Fruit fly (Drosophila melanogaster) whole organism, prepupa: Measurements from ENCODE around the gene Cbl.

Experiments used
- Blimp-1 ChIP-seq: fragments of 200-800 bp; sonication (Bioruptor generic); optimal IDR thresholded peaks from 3 replicates; lab custom pipeline; 2017; ENCODE audit warnings: missing biosample characterization, missing genetic modification characterization, mild to moderate bottlenecking, moderate library complexity, missing genetic modification reagents
- CG10631 ChIP-seq: fragments of 200-800 bp; sonication (Bioruptor generic); optimal IDR thresholded peaks from 2 replicates; lab custom pipeline; 2016; ENCODE audit warnings: missing biosample characterization, missing genetic modification characterization
- CG11294 ChIP-seq: fragments of 200-800 bp; sonication (Bioruptor generic); IDR thresholded peaks from 2 replicates; pipeline ENCODE4 v1.3.6; 2022; ENCODE audit warnings: missing biosample characterization, missing genetic modification characterization
- CG11902 ChIP-seq: fragments of 200-800 bp; sonication (Bioruptor generic); optimal IDR thresholded peaks from 3 replicates; lab custom pipeline; 2016; ENCODE audit warnings: missing biosample characterization, missing genetic modification characterization
- CG15336 ChIP-seq: fragments of 200-800 bp; sonication (Bioruptor generic); IDR thresholded peaks from 2 replicates; pipeline ENCODE4 v1.3.6; 2022; ENCODE audit warnings: missing biosample characterization, missing genetic modification characterization
- CG16779 ChIP-seq: fragments of 200-800 bp; sonication (Bioruptor generic); optimal IDR thresholded peaks from 3 replicates; lab custom pipeline; 2017; ENCODE audit warnings: missing biosample characterization, mild to moderate bottlenecking, missing genetic modification characterization
- CG3032 ChIP-seq: fragments of 200-800 bp; optimal IDR thresholded peaks from 2 replicates; lab custom pipeline; 2019; ENCODE audit warnings: missing biosample characterization, mild to moderate bottlenecking, missing genetic modification characterization, moderate library complexity
- CG31627 ChIP-seq: fragments of 200-800 bp; sonication (Bioruptor generic); optimal IDR thresholded peaks from 3 replicates; lab custom pipeline; 2016; ENCODE audit warnings: missing biosample characterization, missing genetic modification characterization
- CG32006 ChIP-seq: fragments of 200-800 bp; sonication (Bioruptor generic); optimal IDR thresholded peaks from 3 replicates; lab custom pipeline; 2017; ENCODE audit warnings: missing biosample characterization, mild to moderate bottlenecking, missing genetic modification characterization
- CG34406 ChIP-seq: fragments of 200-800 bp; sonication (Bioruptor generic); optimal IDR thresholded peaks from 3 replicates; lab custom pipeline; 2016; ENCODE audit warnings: missing biosample characterization, missing genetic modification characterization
- CG6808 ChIP-seq: fragments of 200-800 bp; sonication (Bioruptor generic); optimal IDR thresholded peaks from 3 replicates; lab custom pipeline; 2017; ENCODE audit warnings: missing biosample characterization, missing genetic modification characterization, mild to moderate bottlenecking, moderate library complexity, missing genetic modification reagents
- CG6854 ChIP-seq: fragments of 200-800 bp; sonication (Bioruptor generic); optimal IDR thresholded peaks from 2 replicates; lab custom pipeline; 2017; ENCODE audit warnings: missing biosample characterization, mild to moderate bottlenecking, missing genetic modification characterization
- CG8119 ChIP-seq: fragments of 200-800 bp; sonication (Bioruptor generic); IDR thresholded peaks from 3 replicates; pipeline ENCODE4 v1.3.6; 2022; ENCODE audit warnings: missing biosample characterization, missing genetic modification characterization
- CG8319 ChIP-seq: fragments of 200-800 bp; sonication (Bioruptor generic); optimal IDR thresholded peaks from 3 replicates; lab custom pipeline; 2016; ENCODE audit warnings: missing biosample characterization, missing genetic modification characterization
- CG8632 ChIP-seq: fragments of 200-800 bp; sonication (Bioruptor generic); optimal IDR thresholded peaks from 3 replicates; lab custom pipeline; 2016; ENCODE audit warnings: missing biosample characterization, missing genetic modification characterization
- CG9139 ChIP-seq: fragments of 200-800 bp; sonication (Bioruptor generic); optimal IDR thresholded peaks from 3 replicates; lab custom pipeline; 2017; ENCODE audit warnings: missing biosample characterization, mild to moderate bottlenecking, missing genetic modification characterization
- Eip75B ChIP-seq: fragments of 200-800 bp; sonication (Bioruptor generic); optimal IDR thresholded peaks from 3 replicates; lab custom pipeline; 2016; ENCODE audit warnings: missing biosample characterization, missing genetic modification characterization
- Eip78C ChIP-seq: fragments of 200-800 bp; sonication (Bioruptor generic); peaks from one replicate; lab custom pipeline; 2016; ENCODE audit warnings: missing biosample characterization, missing genetic modification characterization
- Eip93F ChIP-seq: fragments of 200-800 bp; sonication (Bioruptor generic); optimal IDR thresholded peaks from 2 replicates; lab custom pipeline; 2016; ENCODE audit warnings: missing biosample characterization, mild to moderate bottlenecking, missing genetic modification characterization
- Ets21C ChIP-seq: fragments of 200-800 bp; sonication (Bioruptor generic); optimal IDR thresholded peaks from 3 replicates; lab custom pipeline; 2016; ENCODE audit warnings: missing biosample characterization, missing genetic modification characterization
- Gug ChIP-seq: fragments of 200-800 bp; sonication (Bioruptor generic); IDR thresholded peaks from 2 replicates; pipeline ENCODE4 v1.3.6; 2022; ENCODE audit warnings: missing biosample characterization, missing genetic modification characterization
- Hr39 ChIP-seq: fragments of 200-800 bp; sonication (Bioruptor generic); optimal IDR thresholded peaks from 2 replicates; lab custom pipeline; 2016; ENCODE audit warnings: missing biosample characterization, missing genetic modification characterization
- Hr4 ChIP-seq: fragments of 200-800 bp; sonication (Bioruptor generic); optimal IDR thresholded peaks from 3 replicates; lab custom pipeline; 2016; ENCODE audit warnings: missing biosample characterization, missing genetic modification characterization
- Lpt ChIP-seq: fragments of 200-800 bp; sonication (Bioruptor generic); optimal IDR thresholded peaks from 3 replicates; lab custom pipeline; 2016; ENCODE audit warnings: missing biosample characterization, missing genetic modification characterization
- OdsH ChIP-seq: fragments of 200-800 bp; sonication (Bioruptor generic); optimal IDR thresholded peaks from 3 replicates; lab custom pipeline; 2016; ENCODE audit warnings: missing biosample characterization, missing genetic modification characterization
- Sox15 ChIP-seq: fragments of 200-800 bp; sonication (Bioruptor generic); optimal IDR thresholded peaks from 3 replicates; lab custom pipeline; 2016; ENCODE audit warnings: missing biosample characterization, missing genetic modification characterization
- achi ChIP-seq: fragments of 200-800 bp; sonication (Bioruptor generic); optimal IDR thresholded peaks from 3 replicates; lab custom pipeline; 2016; ENCODE audit warnings: missing biosample characterization, missing genetic modification characterization
- dac ChIP-seq: fragments of 200-800 bp; sonication (Bioruptor generic); optimal IDR thresholded peaks from 2 replicates; lab custom pipeline; 2017; ENCODE audit warnings: missing biosample characterization, mild to moderate bottlenecking, missing genetic modification characterization
- eg ChIP-seq: fragments of 200-800 bp; sonication (Bioruptor generic); IDR thresholded peaks from 3 replicates; pipeline ENCODE4 v1.3.6; 2022; ENCODE audit warnings: missing biosample characterization, missing genetic modification characterization
- esn ChIP-seq: fragments of 200-800 bp; sonication (Bioruptor generic); optimal IDR thresholded peaks from 2 replicates; lab custom pipeline; 2016; ENCODE audit warnings: missing biosample characterization, mild to moderate bottlenecking, missing genetic modification characterization, moderate library complexity
- fd59A ChIP-seq: fragments of 200-800 bp; sonication (Bioruptor generic); optimal IDR thresholded peaks from 2 replicates; lab custom pipeline; 2017; ENCODE audit warnings: missing biosample characterization, mild to moderate bottlenecking, missing genetic modification characterization, missing genetic modification reagents
- fkh ChIP-seq: fragments of 200-800 bp; sonication (Bioruptor generic); optimal IDR thresholded peaks from 3 replicates; lab custom pipeline; 2017; ENCODE audit warnings: missing biosample characterization, mild to moderate bottlenecking, missing genetic modification characterization, moderate library complexity
- lz ChIP-seq: fragments of 200-800 bp; sonication (Bioruptor generic); optimal IDR thresholded peaks from 3 replicates; lab custom pipeline; 2016; ENCODE audit warnings: missing biosample characterization, missing genetic modification characterization
- salr ChIP-seq, 2 experiments: fragments of 200-800 bp; sonication (Bioruptor generic); optimal IDR thresholded peaks; 3 replicates each; lab custom pipeline; 2016 to 2018; ENCODE audit warnings: missing biosample characterization in 2 of 2, missing genetic modification characterization in 2 of 2, mild to moderate bottlenecking in 1 of 2
- spab ChIP-seq: fragments of 200-800 bp; sonication (Bioruptor generic); optimal IDR thresholded peaks from 2 replicates; lab custom pipeline; 2017; ENCODE audit warnings: missing biosample characterization, mild to moderate bottlenecking, missing genetic modification characterization, missing genetic modification reagents
- ss ChIP-seq, 2 experiments: fragments of 200-800 bp; sonication (Bioruptor generic); optimal IDR thresholded peaks; 2 replicates in 1 of 2; 3 replicates in 1 of 2; lab custom pipeline; 2017 to 2018; ENCODE audit warnings: mild to moderate bottlenecking in 2 of 2, missing biosample characterization in 2 of 2, missing genetic modification characterization in 2 of 2, moderate library complexity in 1 of 2
- svp ChIP-seq: fragments of 200-800 bp; sonication (Bioruptor generic); peaks from one replicate; lab custom pipeline; 2016; ENCODE audit warnings: missing biosample characterization, missing genetic modification characterization
- topi ChIP-seq: fragments of 200-800 bp; sonication (Bioruptor generic); optimal IDR thresholded peaks from 3 replicates; lab custom pipeline; 2016; ENCODE audit warnings: missing biosample characterization, missing genetic modification characterization
- vri ChIP-seq: fragments of 200-800 bp; sonication (Bioruptor generic); optimal IDR thresholded peaks from 3 replicates; lab custom pipeline; 2016; ENCODE audit warnings: missing biosample characterization, mild to moderate bottlenecking, missing genetic modification characterization

The Cbl gene

DNA sequence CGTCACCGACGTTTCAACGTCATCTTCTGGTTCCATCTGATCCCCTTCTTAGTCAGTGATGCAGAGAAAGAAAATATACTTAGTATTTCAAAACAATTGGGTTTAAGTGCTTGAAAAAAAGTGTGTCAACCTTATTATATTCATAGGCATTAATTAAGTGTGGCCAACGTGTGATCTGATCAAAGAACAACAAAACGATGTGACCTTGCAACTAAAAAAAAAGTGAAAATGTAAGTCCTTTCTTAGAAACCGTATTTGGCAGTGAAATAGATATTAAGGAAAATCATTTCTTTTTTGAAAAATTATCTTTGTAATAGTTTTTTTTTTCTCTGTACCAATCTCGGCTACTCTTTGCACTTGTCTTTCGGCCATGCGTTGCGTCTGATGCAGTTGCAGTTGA is 39.7 kb upstream of the Cbl start (continued):
- peak; percentile 73 for TF ChIP-seq CG16779 (tag; lab: Kevin White, UChicago)
- TF ChIP-seq svp (GFP tag; lab: Kevin White, UChicago), result peak; percentile 89
- TF ChIP-seq Ets21C, result peak; percentile 47
- peak; percentile 16; the same call in 1 of the 2 replicates for TF ChIP-seq CG11294 (GFP tag; lab: Robert Waterston, UW)
- peak; percentile 94 for TF ChIP-seq CG32006 (GFP tag; lab: Kevin White, UChicago)
- peak; percentile 97 for TF ChIP-seq Eip78C (GFP tag; lab: Kevin White, UChicago)
- TF ChIP-seq Hr39 (GFP tag; lab: Kevin White, UChicago), result peak; percentile 81
- peak in 1 of 2 experiments; percentile 83 for TF ChIP-seq ss (GFP tag; optimal IDR thresholded peaks at IDR 0.05; lab: Kevin White, UChicago)
- peak; percentile 60 for TF ChIP-seq lz (GFP tag; lab: Kevin White, UChicago)
- peak; percentile 48 for TF ChIP-seq Blimp-1 (GFP tag; lab: Kevin White, UChicago)
- TF ChIP-seq CG10631, result peak; percentile 83
- peak; percentile 78 for TF ChIP-seq fd59A (GFP tag; lab: Kevin White, UChicago)
- peak; percentile 85 for TF ChIP-seq CG6808
- peak; percentile 70 for TF ChIP-seq Lpt
- no peak for TF ChIP-seq Eip93F (GFP tag; lab: Kevin White, UChicago)
- peak; percentile 86 for TF ChIP-seq OdsH (GFP tag; lab: Kevin White, UChicago)
- peak; percentile 81 for TF ChIP-seq CG11902 (GFP tag; lab: Kevin White, UChicago)
- TF ChIP-seq topi (GFP tag; lab: Kevin White, UChicago), result peak; percentile 84
- TF ChIP-seq Eip75B (GFP tag; lab: Kevin White, UChicago), result peak; percentile 88
- peak; percentile 60 for TF ChIP-seq eg (GFP tag; lab: Robert Waterston, UW)
- TF ChIP-seq CG3032, result peak; percentile 79
- TF ChIP-seq CG8632 (GFP tag; lab: Kevin White, UChicago), result peak; percentile 83
- TF ChIP-seq spab (GFP tag; lab: Kevin White, UChicago), result peak; percentile 74
- peak; percentile 54 for TF ChIP-seq dac (GFP tag; lab: Kevin White, UChicago)
- TF ChIP-seq achi, result peak; percentile 86
- peak; percentile 68 for TF ChIP-seq CG31627 (GFP tag; lab: Kevin White, UChicago)
- peak; percentile 62 for TF ChIP-seq Gug (GFP tag; lab: Robert Waterston, UW)
- TF ChIP-seq CG15336, result peak; percentile 85
- TF ChIP-seq CG9139 (GFP tag; lab: Kevin White, UChicago), result peak; percentile 56
- no peak for TF ChIP-seq fkh (GFP tag; lab: Kevin White, UChicago)
- peak; percentile 69 for TF ChIP-seq CG8319 (GFP tag; lab: Kevin White, UChicago)
- peak; percentile 82 for TF ChIP-seq CG8119
- peak; percentile 78 for TF ChIP-seq Sox15 (GFP tag; lab: Kevin White, UChicago)
- peak; percentile 28 for TF ChIP-seq CG6854
- peak; percentile 81 for TF ChIP-seq Hr4 (GFP tag; lab: Kevin White, UChicago)
- peak; percentile 83 for TF ChIP-seq CG34406 (GFP tag; lab: Kevin White, UChicago)

DNA sequence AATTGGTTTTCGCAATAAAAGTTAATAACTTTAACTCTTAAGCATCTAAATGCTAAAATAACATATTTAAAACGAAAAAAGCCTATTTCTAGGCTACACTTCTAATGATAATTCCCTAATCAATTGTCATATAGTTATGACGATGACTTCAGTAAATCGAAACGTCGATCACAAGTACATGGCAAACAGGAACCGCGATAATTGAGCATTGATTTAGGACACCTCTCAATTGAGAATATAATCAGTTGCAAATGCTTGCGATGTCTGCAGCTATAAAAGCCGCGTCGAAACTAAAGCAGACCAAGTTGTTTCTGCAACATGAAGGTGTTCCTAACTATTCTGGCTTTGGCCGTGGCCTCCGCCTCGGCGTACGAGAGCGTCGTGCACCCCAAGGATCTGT is 33.5 kb upstream of the Cbl start, which contains the start of gene Jon66Ci:
Gene Jon66Ci (plus strand): TSS at position 301 of the 400 bp plus-strand sequence.
- TF ChIP-seq vri (GFP tag; lab: Kevin White, UChicago) (no peak), salr (GFP tag; optimal IDR thresholded peaks at IDR 0.05; lab: Kevin White, UChicago) (no peak), CG6854 (no peak)

DNA sequence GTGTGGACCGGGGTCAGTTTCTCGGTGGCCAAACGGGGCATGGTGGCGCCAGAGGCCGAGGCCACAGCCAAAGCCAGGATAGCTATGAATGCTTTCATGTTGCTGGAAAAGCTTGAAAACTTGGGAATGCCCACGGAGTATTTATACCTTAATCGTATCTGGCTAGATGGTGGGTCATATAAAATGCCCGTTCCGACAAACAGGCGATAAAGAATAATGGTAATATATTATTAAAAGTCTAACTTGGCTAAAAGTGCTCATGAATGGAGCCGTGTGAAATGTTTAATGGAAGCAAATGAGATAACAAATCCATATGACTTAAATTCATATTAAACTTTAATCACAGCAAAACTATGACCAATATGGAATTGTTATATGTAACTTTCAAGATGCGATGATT is 31.2 kb upstream of the Cbl start, which contains the start of gene Jon66Cii:
Gene Jon66Cii (minus strand): TSS at position 101 of the 400 bp plus-strand sequence.
- TF ChIP-seq CG8319 (GFP tag; lab: Kevin White, UChicago) (no peak), esn (GFP tag; lab: Kevin White, UChicago) (no peak)
